Fruit fly (Drosophila melanogaster): ENCODE data around the gene CG7059.
A peak's percentile ranks its signal among the peaks of the same experiment; 100 is the strongest.

The CG7059 gene

DNA sequence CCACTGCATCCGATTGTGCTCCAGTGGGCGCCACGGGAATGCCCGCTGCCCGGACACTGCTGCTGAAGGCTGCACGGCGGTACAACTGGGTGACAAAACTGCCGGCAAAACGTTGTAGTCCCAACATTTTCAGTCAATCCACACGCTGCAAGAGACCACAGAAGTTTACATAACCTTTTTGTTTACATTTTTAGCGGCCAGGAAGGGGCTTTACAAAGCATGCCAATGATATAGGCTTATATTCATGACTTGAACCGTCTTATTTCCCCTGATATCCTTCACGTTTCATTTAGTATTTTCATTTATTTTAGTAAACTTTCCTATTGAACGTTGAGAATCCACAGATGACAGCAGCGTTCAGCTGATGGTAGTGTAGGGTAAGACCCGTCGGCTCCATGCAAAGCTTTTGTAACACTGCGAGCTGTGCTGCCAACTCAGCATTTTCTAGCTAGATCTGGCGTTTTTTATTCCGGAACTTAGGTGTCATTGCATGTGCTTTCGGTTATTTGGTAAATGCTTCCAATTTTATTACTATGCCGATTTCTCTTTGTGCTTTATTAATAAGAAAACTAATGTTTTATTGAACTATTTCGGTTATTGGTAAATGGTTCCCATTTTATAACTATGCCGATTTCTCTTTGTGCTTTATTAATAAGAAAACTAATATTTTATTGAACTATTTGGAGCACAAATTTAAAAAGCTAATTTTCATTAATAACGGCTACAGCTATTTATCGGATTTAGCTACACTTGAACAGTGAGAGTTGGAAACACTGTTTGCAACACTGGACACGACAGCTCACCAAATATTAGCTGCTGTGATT is 21.2 kb downstream of the CG7059 start, which contains the start of the genes CG13850 and lqfR (continued):
- TF ChIP-seq pho (GFP tag; optimal IDR thresholded peaks at IDR 0.05): peak; percentile 86
- peak; percentile 59 for TF ChIP-seq CG3163 (GFP tag; optimal IDR thresholded peaks at IDR 0.05)
- no peak for TF ChIP-seq inv (GFP tag; IDR thresholded peaks at IDR 0.05; ENCODE audit: partially characterized antibody)
- TF ChIP-seq CG12236 (GFP tag; optimal IDR thresholded peaks at IDR 0.05): peak; percentile 26
- TF ChIP-seq p53 (GFP tag; optimal IDR thresholded peaks at IDR 0.05): no peak
- TF ChIP-seq CG3995 (GFP tag; optimal IDR thresholded peaks at IDR 0.05): peak; percentile 69
- TF ChIP-seq lov (optimal IDR thresholded peaks at IDR 0.05): no peak
- TF ChIP-seq lov (GFP tag; IDR thresholded peaks at IDR 0.05): no peak
- peak; percentile 66 for TF ChIP-seq D19B (GFP tag; optimal IDR thresholded peaks at IDR 0.05)
- TF ChIP-seq CG8765 (GFP tag; IDR thresholded peaks at IDR 0.05): no peak
- no peak for TF ChIP-seq gsb (GFP tag; IDR thresholded peaks at IDR 0.05)
- peak; percentile 66 for TF ChIP-seq Side (GFP tag; optimal IDR thresholded peaks at IDR 0.05)
- TF ChIP-seq CG15479 (GFP tag; optimal IDR thresholded peaks at IDR 0.05): no peak
- TF ChIP-seq tin (GFP tag; optimal IDR thresholded peaks at IDR 0.05): peak; percentile 79
- TF ChIP-seq CG8290 (GFP tag; optimal IDR thresholded peaks at IDR 0.05): peak; percentile 81
- peak in 1 of 2 experiments; percentile 69 for TF ChIP-seq CG8290 (tag; optimal IDR thresholded peaks at IDR 0.05)
- TF ChIP-seq MESR4 (GFP tag; optimal IDR thresholded peaks at IDR 0.05): peak; percentile 28
- peak; percentile 73 for TF ChIP-seq CG15514 (GFP tag; optimal IDR thresholded peaks at IDR 0.05)
- no peak for TF ChIP-seq Hr78 (GFP tag; optimal IDR thresholded peaks at IDR 0.05)
- peak; percentile 79 for TF ChIP-seq maf-S (GFP tag; optimal IDR thresholded peaks at IDR 0.05)
- TF ChIP-seq Rfx (GFP tag; IDR thresholded peaks at IDR 0.05): peak; percentile 86
- peak; percentile 57 for TF ChIP-seq CG6765 (GFP tag; optimal IDR thresholded peaks at IDR 0.05)
- TF ChIP-seq fd3F (GFP tag; optimal IDR thresholded peaks at IDR 0.05): peak; percentile 38
- peak; percentile 78 for TF ChIP-seq pum (GFP tag; optimal IDR thresholded peaks at IDR 0.05)
- TF ChIP-seq MBD-R2 (GFP tag; IDR thresholded peaks at IDR 0.05): peak; percentile 76
- peak; percentile 83 for TF ChIP-seq CG16815 (GFP tag; optimal IDR thresholded peaks at IDR 0.05)
- TF ChIP-seq CG13624 (GFP tag; optimal IDR thresholded peaks at IDR 0.05): peak; percentile 81
- peak; percentile 41; the same call in 1 of the 2 replicates for TF ChIP-seq CG32532 (GFP tag; IDR thresholded peaks at IDR 0.05)
- TF ChIP-seq stc (GFP tag; IDR thresholded peaks at IDR 0.05): no peak; the same call in 1 of the 2 replicates
- TF ChIP-seq CG17359 (tag; optimal IDR thresholded peaks at IDR 0.05): peak; percentile 54
- TF ChIP-seq dysf (GFP tag; IDR thresholded peaks at IDR 0.05): peak; percentile 75; the same call in 2 of the 3 replicates
- TF ChIP-seq CG14860 (GFP tag; IDR thresholded peaks at IDR 0.05; ENCODE audit: partially characterized antibody): no peak
- peak; percentile 34 for TF ChIP-seq CG8359 (GFP tag; optimal IDR thresholded peaks at IDR 0.05; ENCODE audit: borderline replicate concordance)
- TF ChIP-seq vvl (GFP tag; IDR thresholded peaks at IDR 0.05): no peak; the same call in 1 of the 2 replicates
- peak; percentile 61 for TF ChIP-seq CG2116 (GFP tag; optimal IDR thresholded peaks at IDR 0.05)
- TF ChIP-seq Doc3 (GFP tag; IDR thresholded peaks at IDR 0.05; ENCODE audit: partially characterized antibody): no peak
- TF ChIP-seq CG5953 (GFP tag; IDR thresholded peaks at IDR 0.05): 0 out of 2 replicates have a peak, but pooled peaks have one; percentile 21
- no peak for TF ChIP-seq Trl (optimal IDR thresholded peaks at IDR 0.05)
- TF ChIP-seq Trl (GFP tag; optimal IDR thresholded peaks at IDR 0.05): peak; percentile 83
- peak; percentile 45; the same call in 1 of the 3 replicates for TF ChIP-seq ken (GFP tag; IDR thresholded peaks at IDR 0.05)
- TF ChIP-seq Sin3A (optimal IDR thresholded peaks at IDR 0.05): peak; percentile 80
- no peak for TF ChIP-seq gem (tag; optimal IDR thresholded peaks at IDR 0.05)
- TF ChIP-seq Hr3 (GFP tag; optimal IDR thresholded peaks at IDR 0.05): peak; percentile 84
- peak; percentile 25 for TF ChIP-seq Hr39 (optimal IDR thresholded peaks at IDR 0.05)
- peak; percentile 69 for TF ChIP-seq Dbx (GFP tag; IDR thresholded peaks at IDR 0.05)
- peak; percentile 64 for TF ChIP-seq Fer3 (tag; optimal IDR thresholded peaks at IDR 0.05)
- no peak for TF ChIP-seq CG11695 (GFP tag; IDR thresholded peaks at IDR 0.05)
- peak; percentile 66; the same call in 1 of the 2 replicates for TF ChIP-seq CG4404 (GFP tag; IDR thresholded peaks at IDR 0.05)
- TF ChIP-seq CG6683 (GFP tag; optimal IDR thresholded peaks at IDR 0.05): peak; percentile 45
- peak; percentile 91 for TF ChIP-seq CG17361 (GFP tag; IDR thresholded peaks at IDR 0.05)
